Worm (Caenorhabditis elegans) whole organism, early embryonic: Measurements from ENCODE around the gene lin-46.

ENCODE experiments used
- B0310.2 ChIP-seq: sonication (generic microtip); optimal IDR thresholded peaks from 2 replicates; lab custom pipeline; 2016; ENCODE audit warnings: mild to moderate bottlenecking, missing genetic modification characterization, missing compliant biosample characterization
- F13C5.2 ChIP-seq: sonication (generic microtip); optimal IDR thresholded peaks from 2 replicates; lab custom pipeline; 2017; ENCODE audit warnings: mild to moderate bottlenecking, missing genetic modification characterization, inconsistent platforms, missing compliant biosample characterization
- aly-1 ChIP-seq: sonication (generic microtip); optimal IDR thresholded peaks from 2 replicates; lab custom pipeline; 2016; ENCODE audit warnings: missing genetic modification characterization, missing compliant biosample characterization
- ama-1 ChIP-seq: fragments of 150-350 bp; optimal IDR thresholded peaks from 2 replicates; lab custom pipeline; 2014
- ceh-13 ChIP-seq: fragments of 200-800 bp; sonication (Bioruptor generic); optimal IDR thresholded peaks from 2 replicates; lab custom pipeline; 2018; ENCODE audit warnings: mild to moderate bottlenecking, missing genetic modification characterization, missing compliant biosample characterization
- ceh-36 ChIP-seq: sonication (generic microtip); optimal IDR thresholded peaks from 2 replicates; lab custom pipeline; 2016; ENCODE audit warnings: missing genetic modification characterization, inconsistent platforms, missing compliant biosample characterization
- ets-7 ChIP-seq: sonication (generic microtip); optimal IDR thresholded peaks from 2 replicates; lab custom pipeline; 2016; ENCODE audit warnings: missing genotype, missing genetic modification characterization, missing compliant biosample characterization
- flt-1 ChIP-seq: fragments of 200-800 bp; sonication (Bioruptor generic); IDR thresholded peaks from 2 replicates; pipeline ENCODE4 v1.3.6; 2022; ENCODE audit warnings: missing genetic modification characterization, missing compliant biosample characterization
- hmbx-1 ChIP-seq: sonication (generic microtip); optimal IDR thresholded peaks from 2 replicates; lab custom pipeline; 2016; ENCODE audit warnings: mild to moderate bottlenecking, missing genetic modification characterization, missing compliant biosample characterization
- hmg-4 ChIP-seq: fragments of 200-800 bp; sonication (Bioruptor generic); optimal IDR thresholded peaks from 2 replicates; lab custom pipeline; 2018; ENCODE audit warnings: mild to moderate bottlenecking, missing genetic modification characterization, missing compliant biosample characterization
- hnd-1 ChIP-seq: sonication (generic microtip); optimal IDR thresholded peaks from 2 replicates; lab custom pipeline; 2016; ENCODE audit warnings: missing genetic modification characterization, missing compliant biosample characterization
- pes-1 ChIP-seq: fragments of 200-800 bp; sonication (Bioruptor generic); IDR thresholded peaks from 2 replicates; pipeline ENCODE4 v1.3.6; 2022; ENCODE audit warnings: missing genetic modification reagents, missing genetic modification characterization, missing compliant biosample characterization
- scrt-1 ChIP-seq: fragments of 200-800 bp; sonication (Bioruptor generic); IDR thresholded peaks from 2 replicates; pipeline ENCODE4 v1.3.6; 2022; ENCODE audit warnings: missing genetic modification characterization, missing compliant biosample characterization
- sea-1 ChIP-seq: fragments of 200-800 bp; sonication (Bioruptor generic); conservative IDR thresholded peaks from 2 replicates; pipeline ENCODE4 v1.3.6; 2022; ENCODE audit warnings: missing genetic modification characterization, missing compliant biosample characterization
- tbx-11 ChIP-seq: fragments of 200-800 bp; sonication (Bioruptor generic); IDR thresholded peaks from 2 replicates; pipeline ENCODE4 v1.3.6; 2022; ENCODE audit warnings: missing genetic modification characterization, missing compliant biosample characterization
- tbx-37 ChIP-seq: fragments of 200-800 bp; sonication (Bioruptor generic); conservative IDR thresholded peaks from 2 replicates; pipeline ENCODE4 v1.3.6; 2022; ENCODE audit warnings: missing genetic modification reagents, missing genetic modification characterization, missing compliant biosample characterization
- tra-4 ChIP-seq: sonication (generic microtip); optimal IDR thresholded peaks from 2 replicates; lab custom pipeline; 2017; ENCODE audit warnings: missing genetic modification characterization, missing compliant biosample characterization

Gene lin-46

DNA sequence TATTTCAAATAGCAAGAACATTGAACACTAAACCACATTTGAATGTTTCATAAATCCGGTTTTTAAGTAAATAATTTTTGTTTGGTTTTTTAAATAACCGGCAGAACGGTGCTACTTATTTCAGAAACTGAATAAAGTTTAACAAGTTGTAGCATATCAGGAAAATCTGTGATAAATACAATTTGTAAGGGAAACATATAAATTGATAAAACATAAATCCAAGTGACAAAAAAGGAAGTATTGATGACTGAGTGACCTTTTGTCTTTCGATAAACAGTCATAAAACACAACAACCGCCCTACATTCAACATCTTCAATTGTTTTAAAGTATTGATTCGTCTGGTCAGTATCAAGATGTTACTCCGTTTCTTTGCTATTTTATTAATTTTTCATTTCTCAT is 26.6 kb downstream of the lin-46 start, which contains the start of gene far-5:
Gene far-5, plus strand, starts transcription at position 301 of the 400 bp plus-strand sequence.
- TF ChIP-seq tra-4 (no peak), flt-1 (GFP tag; lab: Robert Waterston, UW) (no peak), pes-1 (no peak), ceh-36 (tag; lab: Kevin White, UChicago) (no peak), hmbx-1 (tag; lab: Kevin White, UChicago) (no peak), ets-7 (tag; lab: Kevin White, UChicago) (no peak), tbx-37 (no peak), F13C5.2 (no peak)

DNA sequence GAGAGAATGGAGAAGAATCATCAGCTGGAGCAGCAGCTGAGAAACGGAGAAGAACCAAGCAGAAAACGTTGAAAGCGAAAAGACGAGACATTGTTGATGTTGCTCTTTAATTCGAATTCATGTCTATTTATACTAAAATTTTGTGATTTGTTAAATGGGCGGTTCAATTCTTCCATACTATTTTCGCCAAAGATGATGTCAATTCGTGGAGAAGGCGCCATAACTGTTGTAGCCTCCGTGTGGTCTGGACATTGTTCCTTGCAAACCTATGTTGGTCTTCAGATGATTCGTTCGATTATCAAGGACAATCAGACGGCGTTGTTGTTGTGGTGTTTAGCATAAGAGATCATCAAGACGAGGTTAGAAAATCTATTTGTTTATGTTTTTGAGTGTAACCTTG is 28.8 kb downstream of the lin-46 start, which contains the start of gene far-3:
Gene far-3, minus strand, starts transcription at position 101 of the 400 bp plus-strand sequence.
- TF ChIP-seq hmg-4 (GFP tag; lab: Kevin White, UChicago) = no peak
- TF ChIP-seq tra-4 = no peak
- no peak for TF ChIP-seq F13C5.2
- no peak for TF ChIP-seq flt-1 (GFP tag; lab: Robert Waterston, UW)

DNA sequence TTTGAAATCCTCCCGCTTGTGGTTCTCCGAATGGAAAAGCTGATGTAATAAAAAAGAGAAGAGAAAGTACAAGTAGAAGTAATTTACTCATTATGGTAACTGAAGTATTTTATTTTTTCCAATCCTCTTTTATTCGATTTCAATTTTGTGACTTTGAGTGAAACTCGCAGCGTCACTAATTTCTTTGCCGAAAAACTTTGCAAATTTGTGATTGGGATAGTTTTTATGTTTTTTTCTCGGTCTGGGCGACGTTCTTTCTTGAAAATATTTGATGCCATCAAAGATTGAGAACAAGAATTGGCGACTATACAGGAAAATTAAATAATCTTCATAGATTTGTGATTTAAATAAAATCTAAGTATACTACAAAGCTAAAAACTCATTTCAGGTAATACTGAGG is 30.9 kb downstream of the lin-46 start, which contains the start of gene far-4:
Gene far-4, minus strand, starts transcription at position 101 of the 400 bp plus-strand sequence.
- no peak for TF ChIP-seq hmg-4 (GFP tag; lab: Kevin White, UChicago)
- TF ChIP-seq hnd-1 (tag; lab: Kevin White, UChicago) = no peak
- no peak for TF ChIP-seq tbx-11
- no peak for TF ChIP-seq sea-1 (GFP tag; lab: Robert Waterston, UW)
- no peak for TF ChIP-seq flt-1 (GFP tag; lab: Robert Waterston, UW)
- TF ChIP-seq ets-7 (tag; lab: Kevin White, UChicago) = no peak
- no peak for TF ChIP-seq ceh-36 (tag; lab: Kevin White, UChicago)
- no peak for TF ChIP-seq ceh-13
- no peak for TF ChIP-seq F13C5.2
- TF ChIP-seq scrt-1 (GFP tag; lab: Robert Waterston, UW) = no peak
- no peak for TF ChIP-seq aly-1 (tag; lab: Kevin White, UChicago)
- TF ChIP-seq pes-1 = no peak
- TF ChIP-seq tra-4 = no peak
- TF ChIP-seq tbx-37 = no peak
- TF ChIP-seq hmbx-1 (tag; lab: Kevin White, UChicago) = no peak

DNA sequence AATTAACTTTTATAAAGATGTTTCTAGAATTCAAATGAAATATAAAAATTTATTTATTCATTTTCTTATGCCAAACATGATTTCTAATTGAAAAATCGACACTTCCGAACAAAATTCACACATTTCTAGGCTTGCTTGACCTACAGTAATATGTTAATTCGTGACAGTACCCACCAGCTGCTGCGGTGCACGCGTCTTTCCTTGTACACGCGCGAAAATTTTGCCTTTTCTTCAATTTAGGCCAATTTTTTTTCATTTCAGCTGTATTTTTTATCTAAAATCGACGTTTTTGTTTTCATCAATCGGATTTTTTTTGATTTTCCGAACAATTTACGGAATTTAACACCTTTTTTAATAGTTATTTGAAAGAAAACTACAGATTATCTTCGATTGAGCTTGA is 31.4 kb downstream of the lin-46 start:
- TF ChIP-seq ceh-36 (tag; lab: Kevin White, UChicago) (no peak), sea-1 (GFP tag; lab: Robert Waterston, UW) (no peak), hnd-1 (tag; lab: Kevin White, UChicago) (no peak), ceh-13 (no peak), tra-4 (no peak), hmbx-1 (tag; lab: Kevin White, UChicago) (no peak)

DNA sequence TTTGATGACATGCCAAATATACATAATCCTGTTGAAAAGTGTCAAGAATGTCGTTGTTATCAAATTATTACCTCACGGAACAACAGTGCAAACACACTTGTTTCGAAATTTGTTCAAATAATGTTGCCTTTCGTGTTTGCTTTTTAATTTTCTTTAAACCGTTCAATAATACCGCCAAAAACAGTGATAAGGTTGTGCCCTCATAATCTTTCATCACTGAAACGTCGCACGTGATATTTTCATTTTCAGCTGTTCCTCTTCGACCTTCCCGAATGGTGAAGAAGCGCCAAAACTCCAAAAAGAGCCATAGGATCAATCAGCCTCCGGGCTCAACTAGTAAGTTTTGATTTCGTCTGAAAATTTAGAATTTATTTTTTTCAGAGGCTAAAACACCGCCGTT is 33.4 kb downstream of the lin-46 start, which contains the start of gene inft-2:
Gene inft-2, plus strand, starts transcription at position 248 of the 400 bp plus-strand sequence.
- TF ChIP-seq hmg-4 (GFP tag; lab: Kevin White, UChicago) = no peak
- no peak for TF ChIP-seq ama-1 (lab: Kevin White, UChicago)
- no peak for TF ChIP-seq hnd-1 (tag; lab: Kevin White, UChicago)
- TF ChIP-seq tbx-11 = no peak
- TF ChIP-seq tra-4 = no peak
- no peak for TF ChIP-seq aly-1 (tag; lab: Kevin White, UChicago)
- TF ChIP-seq hmbx-1 (tag; lab: Kevin White, UChicago) = no peak
- TF ChIP-seq ets-7 (tag; lab: Kevin White, UChicago) = no peak
- no peak for TF ChIP-seq ceh-13
- TF ChIP-seq ceh-36 (tag; lab: Kevin White, UChicago) = no peak
- no peak for TF ChIP-seq tbx-37
- no peak for TF ChIP-seq B0310.2 (tag; lab: Kevin White, UChicago)
- no peak for TF ChIP-seq flt-1 (GFP tag; lab: Robert Waterston, UW)

DNA sequence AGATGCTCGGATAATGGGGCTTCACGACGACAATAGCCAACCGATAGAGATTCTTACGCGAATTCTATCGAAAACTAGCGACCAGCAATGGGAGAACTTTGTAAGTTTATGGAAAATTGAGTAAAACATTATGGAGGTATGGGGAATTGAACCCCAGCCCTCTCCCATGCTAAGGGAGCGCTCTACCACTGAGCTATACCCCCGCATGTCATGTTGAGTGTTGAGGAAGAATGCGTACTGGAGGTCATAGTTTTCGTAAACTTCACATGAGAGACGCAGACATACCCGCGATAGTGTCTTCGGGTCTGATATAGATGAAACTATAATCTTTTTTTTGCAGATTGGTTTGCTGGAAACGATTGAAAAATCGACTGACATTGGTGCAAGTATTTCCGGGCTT is 34.7 kb downstream of the lin-46 start:
- peak; percentile 88 for TF ChIP-seq hmg-4 (GFP tag; lab: Kevin White, UChicago)
- TF ChIP-seq sea-1 (GFP tag; lab: Robert Waterston, UW) = peak; percentile 89
- peak; percentile 86 for TF ChIP-seq ets-7 (tag; lab: Kevin White, UChicago)
- peak; percentile 8 for TF ChIP-seq tra-4
- TF ChIP-seq ama-1 (lab: Kevin White, UChicago) = no peak
- TF ChIP-seq flt-1 (GFP tag; lab: Robert Waterston, UW) = peak; percentile 89
- TF ChIP-seq B0310.2 (tag; lab: Kevin White, UChicago) = peak; percentile 86
- peak; percentile 92 for TF ChIP-seq pes-1
- peak; percentile 88 for TF ChIP-seq aly-1 (tag; lab: Kevin White, UChicago)
- peak; percentile 88 for TF ChIP-seq tbx-11
- TF ChIP-seq hmbx-1 (tag; lab: Kevin White, UChicago) = peak; percentile 68
- peak; percentile 70 for TF ChIP-seq F13C5.2
- peak; percentile 82 for TF ChIP-seq hnd-1 (tag; lab: Kevin White, UChicago)
- peak; percentile 91 for TF ChIP-seq scrt-1 (GFP tag; lab: Robert Waterston, UW)
- TF ChIP-seq ceh-13 = peak; percentile 76
- TF ChIP-seq ceh-36 (tag; lab: Kevin White, UChicago) = peak; percentile 84
- TF ChIP-seq tbx-37 = peak; percentile 83

DNA sequence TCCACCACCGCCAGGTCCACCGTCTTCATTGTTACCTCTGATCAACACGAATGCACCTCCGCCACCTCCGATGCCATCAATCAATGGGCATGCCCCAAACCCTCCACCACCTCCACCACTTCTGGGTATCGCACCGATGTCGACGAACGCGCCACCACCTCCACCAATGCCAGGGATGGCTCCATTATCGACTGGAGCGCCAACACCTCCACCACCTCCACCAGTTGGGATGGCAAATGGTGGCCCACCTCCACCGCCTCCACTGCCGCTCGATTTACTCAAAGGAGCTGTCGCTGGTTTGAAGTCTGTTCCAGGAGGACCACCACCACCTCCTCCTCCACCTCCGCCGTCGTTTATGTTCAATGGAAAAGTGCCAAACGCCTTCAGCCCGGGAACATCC is 35.7 kb downstream of the lin-46 start:
- TF ChIP-seq sea-1 (GFP tag; lab: Robert Waterston, UW) = no peak
- TF ChIP-seq scrt-1 (GFP tag; lab: Robert Waterston, UW) = no peak

DNA sequence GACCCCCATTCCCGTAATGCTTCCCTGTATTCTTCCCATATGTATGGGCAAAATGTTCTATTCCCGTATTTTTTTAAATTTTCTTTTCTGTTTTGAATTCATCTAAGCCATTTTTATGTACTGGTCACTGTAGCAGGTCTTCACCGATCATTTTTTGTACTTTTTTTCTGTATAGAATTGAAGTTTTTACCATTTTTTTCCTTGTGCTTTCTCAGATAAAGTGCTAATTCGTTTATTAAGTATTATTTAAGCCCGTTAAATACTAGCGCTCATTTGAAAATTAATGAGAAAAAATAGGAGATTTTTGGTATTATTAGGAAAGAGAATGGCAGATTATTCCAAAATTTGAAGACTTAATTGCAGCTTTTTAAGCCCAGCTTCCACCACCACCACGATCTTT is 38.1 kb downstream of the lin-46 start:
- TF ChIP-seq ama-1 (lab: Kevin White, UChicago) (no peak), hmg-4 (GFP tag; lab: Kevin White, UChicago) (no peak), flt-1 (GFP tag; lab: Robert Waterston, UW) (no peak), B0310.2 (tag; lab: Kevin White, UChicago) (no peak), ceh-36 (tag; lab: Kevin White, UChicago) (no peak), ceh-13 (no peak), tbx-37 (no peak), aly-1 (tag; lab: Kevin White, UChicago) (no peak), tra-4 (no peak), F13C5.2 (no peak), tbx-11 (no peak), pes-1 (no peak), hmbx-1 (tag; lab: Kevin White, UChicago) (no peak), sea-1 (GFP tag; lab: Robert Waterston, UW) (no peak), hnd-1 (tag; lab: Kevin White, UChicago) (no peak), scrt-1 (GFP tag; lab: Robert Waterston, UW) (no peak)
